Fruit fly (Drosophila melanogaster) whole organism, embryonic: ENCODE results near the gene CG42579.

Experiments
- C15 ChIP-seq: fragments of 200-800 bp; sonication (Bioruptor generic); IDR thresholded peaks from 3 replicates; pipeline ENCODE4 v1.3.6; 2022; ENCODE audit warnings: missing biosample characterization, missing genetic modification characterization
- CG10462 ChIP-seq: fragments of 200-800 bp; sonication (Bioruptor generic); optimal IDR thresholded peaks from 2 replicates; lab custom pipeline; 2016; ENCODE audit warnings: missing biosample characterization, missing genetic modification characterization
- CG10654 ChIP-seq: fragments of 200-800 bp; sonication (Bioruptor generic); optimal IDR thresholded peaks from 2 replicates; lab custom pipeline; 2016; ENCODE audit warnings: missing biosample characterization, missing genetic modification characterization
- CG11504 ChIP-seq: fragments of 200-800 bp; sonication (Bioruptor generic); optimal IDR thresholded peaks from 3 replicates; lab custom pipeline; 2019; ENCODE audit warnings: missing biosample characterization, mild to moderate bottlenecking, missing genetic modification characterization, moderate library complexity
- CG14014 ChIP-seq: fragments of 200-800 bp; sonication (Bioruptor generic); IDR thresholded peaks from 2 replicates; pipeline ENCODE4 v1.3.6; 2022; ENCODE audit warnings: missing biosample characterization, missing genetic modification characterization
- CG15011 ChIP-seq: fragments of 200-800 bp; sonication (Bioruptor generic); optimal IDR thresholded peaks from 3 replicates; lab custom pipeline; 2018; ENCODE audit warnings: missing biosample characterization, mild to moderate bottlenecking, missing genetic modification characterization
- CG15696 ChIP-seq: fragments of 200-800 bp; sonication (Bioruptor generic); optimal IDR thresholded peaks from 2 replicates; lab custom pipeline; 2019; ENCODE audit warnings: missing biosample characterization, mild to moderate bottlenecking, missing genetic modification characterization, moderate library complexity
- CG16815 ChIP-seq: fragments of 200-800 bp; sonication (Bioruptor generic); optimal IDR thresholded peaks from 3 replicates; lab custom pipeline; 2017; ENCODE audit warnings: missing biosample characterization, mild to moderate bottlenecking, missing genetic modification characterization
- CG17186 ChIP-seq: fragments of 200-800 bp; sonication (Bioruptor generic); optimal IDR thresholded peaks from 3 replicates; lab custom pipeline; 2017; ENCODE audit warnings: missing biosample characterization, missing genetic modification reagents, missing genetic modification characterization
- CG17328 ChIP-seq: fragments of 200-800 bp; sonication (Bioruptor generic); IDR thresholded peaks from 2 replicates; pipeline ENCODE4 v1.3.6; 2022; ENCODE audit warnings: missing biosample characterization, missing genetic modification characterization
- CG18262 ChIP-seq: fragments of 200-800 bp; optimal IDR thresholded peaks from 3 replicates; lab custom pipeline; 2019; ENCODE audit warnings: missing biosample characterization, mild to moderate bottlenecking, missing genetic modification characterization, moderate library complexity
- CG18764 ChIP-seq: fragments of 200-800 bp; sonication (Bioruptor generic); optimal IDR thresholded peaks from 3 replicates; lab custom pipeline; 2016; ENCODE audit warnings: missing biosample characterization, missing genetic modification characterization
- CG2199 ChIP-seq: fragments of 200-800 bp; sonication (Bioruptor generic); IDR thresholded peaks from 3 replicates; pipeline ENCODE4 v1.3.6; 2022; ENCODE audit warnings: missing biosample characterization, missing genetic modification characterization
- CG31365 ChIP-seq: fragments of 200-800 bp; sonication (Bioruptor generic); optimal IDR thresholded peaks from 2 replicates; lab custom pipeline; 2018; ENCODE audit warnings: missing biosample characterization, mild to moderate bottlenecking, missing genetic modification characterization
- CG4707 ChIP-seq: fragments of 200-800 bp; sonication (Bioruptor generic); optimal IDR thresholded peaks from 2 replicates; lab custom pipeline; 2018; ENCODE audit warnings: missing biosample characterization, mild to moderate bottlenecking, missing genetic modification characterization, moderate library complexity
- CG9727 ChIP-seq: fragments of 200-800 bp; sonication (Bioruptor generic); optimal IDR thresholded peaks from 3 replicates; lab custom pipeline; 2017; ENCODE audit warnings: missing biosample characterization, mild to moderate bottlenecking, missing genetic modification characterization
- Camta ChIP-seq: fragments of 200-800 bp; sonication (Bioruptor generic); optimal IDR thresholded peaks from 2 replicates; lab custom pipeline; 2016; ENCODE audit warnings: missing biosample characterization, missing genetic modification characterization
- CkIIα-i1 ChIP-seq: fragments of 200-800 bp; sonication (Bioruptor generic); IDR thresholded peaks from 2 replicates; pipeline ENCODE4 v1.3.6; 2022; ENCODE audit warnings: missing biosample characterization, missing genetic modification characterization
- Dip3 ChIP-seq: fragments of 200-800 bp; sonication (Bioruptor generic); optimal IDR thresholded peaks from 3 replicates; lab custom pipeline; 2016; ENCODE audit warnings: missing biosample characterization, missing genetic modification characterization
- Dp ChIP-seq: fragments of 200-800 bp; sonication (Bioruptor generic); optimal IDR thresholded peaks from 2 replicates; lab custom pipeline; 2018; ENCODE audit warnings: missing biosample characterization, mild to moderate bottlenecking, missing genetic modification characterization, moderate library complexity
- Gug ChIP-seq: fragments of 200-800 bp; sonication (Bioruptor generic); IDR thresholded peaks from 4 replicates; pipeline ENCODE4 v1.3.6; 2022; ENCODE audit warnings: missing biosample characterization, missing genetic modification characterization
- HLH4C ChIP-seq: fragments of 200-800 bp; sonication (Bioruptor generic); IDR thresholded peaks from 3 replicates; pipeline ENCODE4 v1.3.6; 2022; ENCODE audit warnings: missing biosample characterization, missing genetic modification characterization; ENCODE audit not compliant: partially characterized antibody
- Hr78 ChIP-seq, 2 experiments: fragments of 200-800 bp in 1 of 2; fragments of >200 bp in 1 of 2; sonication (Bioruptor generic) in 1 of 2; optimal IDR thresholded peaks; 2 replicates each; lab custom pipeline; 2017 to 2019; ENCODE audit warnings: missing biosample characterization in 2 of 2, missing genetic modification characterization in 2 of 2, mild to moderate bottlenecking in 1 of 2, moderate library complexity in 1 of 2
- MTF-1 ChIP-seq: fragments of 200-800 bp; sonication (Bioruptor generic); optimal IDR thresholded peaks from 2 replicates; lab custom pipeline; 2018; ENCODE audit warnings: missing biosample characterization, mild to moderate bottlenecking, missing genetic modification characterization, borderline replicate concordance
- Nf-YB ChIP-seq: fragments of 200-800 bp; sonication (Bioruptor generic); optimal IDR thresholded peaks from 3 replicates; lab custom pipeline; 2019; ENCODE audit warnings: missing biosample characterization, mild to moderate bottlenecking, missing genetic modification characterization, moderate library complexity
- Nf-YC ChIP-seq: fragments of 200-800 bp; optimal IDR thresholded peaks from 3 replicates; lab custom pipeline; 2019; ENCODE audit warnings: missing biosample characterization, mild to moderate bottlenecking, missing genetic modification characterization, moderate library complexity
- Poxn ChIP-seq: fragments of 200-800 bp; sonication (Bioruptor generic); IDR thresholded peaks from 2 replicates; pipeline ENCODE4 v1.3.6; 2022; ENCODE audit warnings: missing biosample characterization, missing genetic modification characterization
- Rx ChIP-seq: fragments of 200-800 bp; sonication (Bioruptor generic); IDR thresholded peaks from 2 replicates; pipeline ENCODE4 v1.3.6; 2022; ENCODE audit warnings: missing biosample characterization, missing genetic modification characterization
- Spps ChIP-seq: fragments of 200-800 bp; sonication (Bioruptor generic); optimal IDR thresholded peaks from 2 replicates; lab custom pipeline; 2018; ENCODE audit warnings: missing biosample characterization, mild to moderate bottlenecking, missing genetic modification characterization
- Vsx1 ChIP-seq: fragments of 200-800 bp; sonication (Bioruptor generic); optimal IDR thresholded peaks from 2 replicates; lab custom pipeline; 2017; ENCODE audit warnings: missing biosample characterization, mild to moderate bottlenecking, missing genetic modification characterization, missing genetic modification reagents
- Xrp1 ChIP-seq: fragments of 200-800 bp; sonication (Bioruptor generic); IDR thresholded peaks from 2 replicates; pipeline ENCODE4 v1.3.6; 2022; ENCODE audit warnings: missing biosample characterization, missing genetic modification characterization
- cad ChIP-seq: fragments of >200 bp; optimal IDR thresholded peaks from 2 replicates; lab custom pipeline; 2017; ENCODE audit warnings: missing biosample characterization, missing genetic modification characterization
- dan ChIP-seq: fragments of 200-800 bp; sonication (Bioruptor generic); IDR thresholded peaks from 2 replicates; pipeline ENCODE4 v1.3.6; 2022; ENCODE audit warnings: missing biosample characterization, missing genetic modification characterization
- disco-r ChIP-seq: fragments of 200-800 bp; sonication (Bioruptor generic); optimal IDR thresholded peaks from 2 replicates; lab custom pipeline; 2016; ENCODE audit warnings: missing biosample characterization, missing genetic modification characterization
- dysf ChIP-seq: fragments of 200-800 bp; sonication (Bioruptor generic); IDR thresholded peaks from 3 replicates; pipeline ENCODE4 v1.3.6; 2022; ENCODE audit warnings: missing biosample characterization, missing genetic modification characterization
- gcm2 ChIP-seq: fragments of 200-800 bp; sonication (Bioruptor generic); optimal IDR thresholded peaks from 2 replicates; lab custom pipeline; 2016; ENCODE audit warnings: missing biosample characterization, missing genetic modification characterization
- gro ChIP-seq: fragments of 200-800 bp; sonication (Bioruptor generic); optimal IDR thresholded peaks from 2 replicates; lab custom pipeline; 2016; ENCODE audit warnings: missing biosample characterization, missing genetic modification characterization
- gsb-n ChIP-seq: fragments of 200-800 bp; sonication (Bioruptor generic); optimal IDR thresholded peaks from 3 replicates; lab custom pipeline; 2018; ENCODE audit warnings: missing biosample characterization, mild to moderate bottlenecking, missing genetic modification characterization
- jigr1 ChIP-seq: fragments of 200-800 bp; sonication (Bioruptor generic); IDR thresholded peaks from 3 replicates; pipeline ENCODE4 v1.3.6; 2022; ENCODE audit warnings: missing biosample characterization, missing genetic modification characterization
- lab ChIP-seq: fragments of 200-800 bp; sonication (Bioruptor generic); optimal IDR thresholded peaks from 3 replicates; lab custom pipeline; 2017; ENCODE audit warnings: missing biosample characterization, missing genetic modification characterization, mild to moderate bottlenecking, moderate library complexity, missing genetic modification reagents
- lola ChIP-seq, 3 experiments: fragments of >200 bp in 2 of 3; fragments of 200-800 bp in 1 of 3; sonication (Bioruptor generic) in 1 of 3; optimal IDR thresholded peaks; 2 replicates each; lab custom pipeline; 2017 to 2019; ENCODE audit warnings: missing biosample characterization in 3 of 3, missing genetic modification characterization in 3 of 3, mild to moderate bottlenecking in 1 of 3, moderate library complexity in 1 of 3
- mam ChIP-seq: fragments of 200-800 bp; sonication (Bioruptor generic); optimal IDR thresholded peaks from 3 replicates; lab custom pipeline; 2016; ENCODE audit warnings: missing biosample characterization, missing genetic modification characterization
- nmo ChIP-seq: fragments of 200-800 bp; sonication (Bioruptor generic); optimal IDR thresholded peaks from 2 replicates; lab custom pipeline; 2018; ENCODE audit warnings: missing biosample characterization, mild to moderate bottlenecking, missing genetic modification characterization, moderate library complexity
- phol ChIP-seq: fragments of 200-800 bp; sonication (Bioruptor generic); optimal IDR thresholded peaks from 3 replicates; lab custom pipeline; 2018; ENCODE audit warnings: missing biosample characterization, mild to moderate bottlenecking, missing genetic modification characterization, moderate library complexity
- scrt ChIP-seq: fragments of 200-800 bp; sonication (Bioruptor generic); optimal IDR thresholded peaks from 2 replicates; lab custom pipeline; 2018; ENCODE audit warnings: missing biosample characterization, mild to moderate bottlenecking, missing genetic modification characterization, moderate library complexity
- sna ChIP-seq: fragments of 200-800 bp; sonication (Bioruptor generic); IDR thresholded peaks from 2 replicates; pipeline ENCODE4 v1.3.6; 2022; ENCODE audit warnings: missing biosample characterization, missing genetic modification characterization; ENCODE audit not compliant: partially characterized antibody
- tio ChIP-seq: fragments of 200-800 bp; sonication (Bioruptor generic); optimal IDR thresholded peaks from 2 replicates; lab custom pipeline; 2017; ENCODE audit warnings: missing biosample characterization, missing genetic modification characterization, inconsistent platforms
- tll ChIP-seq, 2 experiments: fragments of 200-800 bp in 1 of 2; fragments of >200 bp in 1 of 2; sonication (Bioruptor generic) in 1 of 2; optimal IDR thresholded peaks; 2 replicates each; lab custom pipeline; 2017 to 2019; ENCODE audit warnings: missing biosample characterization in 2 of 2, missing genetic modification characterization in 2 of 2, mild to moderate bottlenecking in 1 of 2, moderate library complexity in 1 of 2
- toy ChIP-seq: fragments of 200-800 bp; sonication (Bioruptor generic); IDR thresholded peaks from 2 replicates; pipeline ENCODE4 v1.3.6; 2022; ENCODE audit warnings: missing biosample characterization, missing genetic modification characterization
- trh ChIP-seq: fragments of 200-800 bp; sonication (Bioruptor generic); optimal IDR thresholded peaks from 2 replicates; lab custom pipeline; 2016; ENCODE audit warnings: missing biosample characterization, missing genetic modification characterization

The CG42579 gene

dm6 chrX:20524754-20525236 lies 2.6 kb upstream of the CG42579 start, which contains the start of gene Tak1 (continued):
- no peak for TF ChIP-seq CkIIα-i1 (GFP tag; lab: Robert Waterston, UW)
- peak; percentile 60 for TF ChIP-seq mam (GFP tag; lab: Kevin White, UChicago)
- TF ChIP-seq Dp (GFP tag; lab: Kevin White, UChicago) = peak; percentile 38
- peak; percentile 35 for TF ChIP-seq Dip3 (GFP tag; lab: Kevin White, UChicago)
- no peak for TF ChIP-seq scrt (GFP tag; lab: Kevin White, UChicago)
- peak; percentile 26 for TF ChIP-seq CG10654
- TF ChIP-seq gro (GFP tag; lab: Kevin White, UChicago) = no peak
- no peak for TF ChIP-seq CG15011 (GFP tag; lab: Kevin White, UChicago)
- TF ChIP-seq disco-r (GFP tag; lab: Kevin White, UChicago) = peak; percentile 1
- TF ChIP-seq CG11504 (tag; lab: Kevin White, UChicago) = peak; percentile 58
- TF ChIP-seq CG17186 (GFP tag; lab: Kevin White, UChicago) = peak; percentile 43
- TF ChIP-seq CG14014 (GFP tag; lab: Robert Waterston, UW) = no peak
- no peak for TF ChIP-seq dan (GFP tag; lab: Robert Waterston, UW)
- TF ChIP-seq lab (GFP tag; lab: Kevin White, UChicago) = peak; percentile 24
- no peak for TF ChIP-seq gcm2
- peak; percentile 4 for TF ChIP-seq CG31365 (tag; lab: Kevin White, UChicago)
- TF ChIP-seq CG10462 = peak; percentile 7
- no peak for TF ChIP-seq tll (GFP tag; optimal IDR thresholded peaks at IDR 0.05; lab: Kevin White, UChicago)
- TF ChIP-seq Vsx1 (GFP tag; lab: Kevin White, UChicago) = no peak
- no peak for TF ChIP-seq CG4707
- TF ChIP-seq C15 (GFP tag; lab: Robert Waterston, UW) = no peak
- peak; percentile 48 for TF ChIP-seq nmo
- no peak for TF ChIP-seq Poxn (GFP tag; lab: Robert Waterston, UW)
- no peak for TF ChIP-seq toy (GFP tag; lab: Robert Waterston, UW)
- TF ChIP-seq jigr1 (GFP tag; lab: Robert Waterston, UW) = no peak
- peak; percentile 42; the same call in 1 of the 2 replicates for TF ChIP-seq Rx (GFP tag; lab: Robert Waterston, UW)
- TF ChIP-seq CG2199 (GFP tag; lab: Robert Waterston, UW) = peak; percentile 94
- TF ChIP-seq CG16815 (GFP tag; lab: Kevin White, UChicago) = no peak
- no peak for TF ChIP-seq Xrp1 (GFP tag; lab: Robert Waterston, UW)
- no peak for TF ChIP-seq lola (GFP tag; optimal IDR thresholded peaks at IDR 0.05; lab: Kevin White, UChicago)
- no peak for TF ChIP-seq gsb-n
- peak; percentile 48 for TF ChIP-seq CG18262 (tag; lab: Kevin White, UChicago)
- TF ChIP-seq Camta = peak; percentile 52
- TF ChIP-seq Hr78 (GFP tag; optimal IDR thresholded peaks at IDR 0.05; lab: Kevin White, UChicago) = no peak
- peak; percentile 34 for TF ChIP-seq Nf-YC (tag; lab: Kevin White, UChicago)
- TF ChIP-seq CG15696 = peak; percentile 56
- TF ChIP-seq phol (tag; lab: Kevin White, UChicago) = peak; percentile 45
- 0 out of 2 replicates have a peak, but pooled peaks have one; percentile 29 for TF ChIP-seq CG17328 (GFP tag; lab: Robert Waterston, UW)
- TF ChIP-seq cad (GFP tag; lab: Kevin White, UChicago) = no peak
- peak; percentile 84; the same call in 1 of the 2 replicates for TF ChIP-seq sna (GFP tag; lab: Robert Waterston, UW)
- TF ChIP-seq CG18764 (GFP tag; lab: Kevin White, UChicago) = peak; percentile 98
- TF ChIP-seq CG9727 (GFP tag; lab: Kevin White, UChicago) = peak; percentile 46
- TF ChIP-seq trh (GFP tag; lab: Kevin White, UChicago) = no peak
- TF ChIP-seq tio (GFP tag; lab: Kevin White, UChicago) = peak; percentile 47
- peak; percentile 62; the same call in 3 of the 4 replicates for TF ChIP-seq Gug
- no peak for TF ChIP-seq Spps (tag; lab: Kevin White, UChicago)
- peak; percentile 90 for TF ChIP-seq HLH4C (GFP tag; lab: Robert Waterston, UW)
- peak; percentile 45 for TF ChIP-seq MTF-1 (GFP tag; lab: Kevin White, UChicago)
- TF ChIP-seq Nf-YB (GFP tag; lab: Kevin White, UChicago) = peak; percentile 10
- peak; percentile 69; the same call in 2 of the 3 replicates for TF ChIP-seq dysf (GFP tag; lab: Robert Waterston, UW)
